Worm (Caenorhabditis elegans) whole organism, L2 larva: ENCODE data around the gene T28F3.5.
A peak's percentile ranks its signal among the peaks of the same experiment; 100 is the strongest.

ENCODE experiments used
- C34F6.9 ChIP-seq: fragments of 150-350 bp; optimal IDR thresholded peaks from 2 replicates; lab custom pipeline; 2014; ENCODE audit warnings: missing biosample characterization, missing genetic modification characterization
- F13H6.1 ChIP-seq: sonication (generic microtip); optimal IDR thresholded peaks from 2 replicates; lab custom pipeline; 2016; ENCODE audit warnings: missing genetic modification characterization, missing compliant biosample characterization
- Y55F3AM.14 ChIP-seq: fragments of 200-800 bp; sonication (Bioruptor generic); optimal IDR thresholded peaks from 2 replicates; lab custom pipeline; 2018; ENCODE audit warnings: mild to moderate bottlenecking, missing genetic modification characterization, missing compliant biosample characterization
- ZK546.5 ChIP-seq: sonication (generic microtip); optimal IDR thresholded peaks from 2 replicates; lab custom pipeline; 2017; ENCODE audit warnings: missing biosample characterization, missing genetic modification characterization
- alr-1 ChIP-seq: fragments of 150-350 bp; optimal IDR thresholded peaks from 2 replicates; lab custom pipeline; 2014; ENCODE audit warnings: missing biosample characterization, missing genetic modification characterization
- ama-1 ChIP-seq: fragments of 150-350 bp; optimal IDR thresholded peaks from 2 replicates; lab custom pipeline; 2018; ENCODE audit warnings: inconsistent platforms
- blmp-1 ChIP-seq: sonication (generic microtip); optimal IDR thresholded peaks from 2 replicates; lab custom pipeline; 2017; ENCODE audit warnings: missing genetic modification characterization, mild to moderate bottlenecking, missing compliant biosample characterization, antibody characterized with exemption, moderate library complexity; ENCODE audit not compliant: insufficient read depth
- ceh-16 ChIP-seq: fragments of 150-350 bp; optimal IDR thresholded peaks from 2 replicates; lab custom pipeline; 2014; ENCODE audit warnings: missing biosample characterization, missing genetic modification characterization
- ceh-82 ChIP-seq: fragments of 150-350 bp; optimal IDR thresholded peaks from 2 replicates; lab custom pipeline; 2014; ENCODE audit warnings: missing biosample characterization, missing genetic modification characterization
- crh-2 ChIP-seq: sonication (generic microtip); optimal IDR thresholded peaks from 2 replicates; lab custom pipeline; 2017; ENCODE audit warnings: missing biosample characterization, missing genetic modification characterization
- elt-3 ChIP-seq: sonication (generic microtip); optimal IDR thresholded peaks from 2 replicates; lab custom pipeline; 2017; ENCODE audit warnings: missing biosample characterization, missing genetic modification characterization
- fos-1 ChIP-seq: fragments of 150-350 bp; optimal IDR thresholded peaks from 2 replicates; lab custom pipeline; 2014; ENCODE audit warnings: missing biosample characterization, missing genetic modification characterization
- lin-11 ChIP-seq: fragments of 150-350 bp; sonication (generic microtip); optimal IDR thresholded peaks from 2 replicates; lab custom pipeline; 2014; ENCODE audit warnings: missing biosample characterization, missing genetic modification characterization, inconsistent platforms, mixed read lengths
- lin-13 ChIP-seq: fragments of 150-350 bp; optimal IDR thresholded peaks from 2 replicates; lab custom pipeline; 2014; ENCODE audit warnings: missing biosample characterization, missing genetic modification reagents, missing genetic modification characterization
- lin-39 ChIP-seq: fragments of 150-350 bp; optimal IDR thresholded peaks from 2 replicates; lab custom pipeline; 2014; ENCODE audit warnings: missing biosample characterization, missing genetic modification reagents, missing genetic modification characterization
- lsy-2 ChIP-seq, 2 experiments: fragments of 150-350 bp in 1 of 2; sonication (generic microtip) in 1 of 2; optimal IDR thresholded peaks; 2 replicates each; lab custom pipeline; 2014 to 2017; ENCODE audit warnings: missing biosample characterization in 2 of 2, missing genetic modification characterization in 2 of 2
- mab-5 ChIP-seq: fragments of 150-350 bp; optimal IDR thresholded peaks from 2 replicates; lab custom pipeline; 2014; ENCODE audit warnings: missing biosample characterization, missing genetic modification characterization
- mbf-1 ChIP-seq: sonication (generic microtip); optimal IDR thresholded peaks from 2 replicates; lab custom pipeline; 2017; ENCODE audit warnings: missing biosample characterization, missing genetic modification characterization
- mdl-1 ChIP-seq, 2 experiments: fragments of 150-350 bp in 1 of 2; sonication (generic microtip) in 1 of 2; optimal IDR thresholded peaks; 2 replicates each; lab custom pipeline; 2017; ENCODE audit warnings: missing biosample characterization in 2 of 2, missing genetic modification characterization in 2 of 2
- nhr-10 ChIP-seq: sonication (generic microtip); optimal IDR thresholded peaks from 2 replicates; lab custom pipeline; 2017; ENCODE audit warnings: missing biosample characterization, missing genetic modification characterization
- nhr-129 ChIP-seq: fragments of 150-350 bp; optimal IDR thresholded peaks from 2 replicates; lab custom pipeline; 2014; ENCODE audit warnings: missing biosample characterization, missing genetic modification characterization
- nhr-21 ChIP-seq: fragments of 150-350 bp; optimal IDR thresholded peaks from 2 replicates; lab custom pipeline; 2014; ENCODE audit warnings: missing biosample characterization, missing genetic modification characterization
- nhr-23 ChIP-seq: fragments of 150-350 bp; optimal IDR thresholded peaks from 2 replicates; lab custom pipeline; 2014; ENCODE audit warnings: missing biosample characterization, missing genetic modification reagents, missing genetic modification characterization
- nhr-237 ChIP-seq: fragments of 150-350 bp; optimal IDR thresholded peaks from 2 replicates; lab custom pipeline; 2014; ENCODE audit warnings: missing biosample characterization, missing genetic modification characterization
- nhr-25 ChIP-seq: fragments of 150-350 bp; sonication (generic microtip); optimal IDR thresholded peaks from 3 replicates; lab custom pipeline; 2014; ENCODE audit warnings: missing biosample characterization, missing genetic modification characterization
- nhr-6 ChIP-seq: fragments of 150-350 bp; optimal IDR thresholded peaks from 2 replicates; lab custom pipeline; 2014; ENCODE audit warnings: missing biosample characterization, missing genetic modification characterization
- nhr-77 ChIP-seq: fragments of 150-350 bp; optimal IDR thresholded peaks from 2 replicates; lab custom pipeline; 2014; ENCODE audit warnings: missing biosample characterization, missing genetic modification characterization
- sem-4 ChIP-seq: fragments of 150-350 bp; optimal IDR thresholded peaks from 2 replicates; lab custom pipeline; 2014; ENCODE audit warnings: missing biosample characterization, missing genetic modification reagents, missing genetic modification characterization
- skn-1 ChIP-seq: sonication (generic microtip); optimal IDR thresholded peaks from 2 replicates; lab custom pipeline; 2017; ENCODE audit warnings: missing biosample characterization, missing genetic modification characterization
- sma-3 ChIP-seq: sonication (generic microtip); optimal IDR thresholded peaks from 2 replicates; lab custom pipeline; 2016; ENCODE audit warnings: missing genetic modification reagents, missing genetic modification characterization, missing compliant biosample characterization
- sma-9 ChIP-seq, 2 experiments: fragments of 150-350 bp in 1 of 2; sonication (generic microtip) in 1 of 2; optimal IDR thresholded peaks; 2 replicates each; lab custom pipeline; 2014 to 2016; ENCODE audit warnings: missing genetic modification characterization in 2 of 2, mild to moderate bottlenecking in 1 of 2, missing biosample characterization in 1 of 2, missing compliant biosample characterization in 1 of 2, missing genetic modification reagents in 1 of 2, moderate library complexity in 1 of 2
- snpc-4 ChIP-seq: fragments of 150-350 bp; optimal IDR thresholded peaks from 2 replicates; lab custom pipeline; 2014; ENCODE audit warnings: missing biosample characterization, missing genetic modification characterization
- unc-39 ChIP-seq: fragments of 150-350 bp; optimal IDR thresholded peaks from 2 replicates; lab custom pipeline; 2014; ENCODE audit warnings: missing biosample characterization, missing genetic modification characterization
- unc-55 ChIP-seq: fragments of 150-350 bp; sonication (generic microtip); optimal IDR thresholded peaks from 3 replicates; lab custom pipeline; 2014; ENCODE audit warnings: missing biosample characterization, missing genetic modification reagents, missing genetic modification characterization
- unc-62 ChIP-seq: fragments of 150-350 bp; optimal IDR thresholded peaks from 2 replicates; lab custom pipeline; 2014; ENCODE audit warnings: missing biosample characterization, missing genetic modification reagents, missing genetic modification characterization
- zag-1 ChIP-seq: fragments of 150-350 bp; optimal IDR thresholded peaks from 2 replicates; lab custom pipeline; 2014; ENCODE audit warnings: missing biosample characterization, missing genetic modification characterization
- ztf-1 ChIP-seq: fragments of 200-800 bp; sonication (Bioruptor generic); conservative IDR thresholded peaks from 2 replicates; pipeline ENCODE4 v1.3.6; 2022; ENCODE audit warnings: missing genetic modification characterization, missing compliant biosample characterization
- ztf-11 ChIP-seq: sonication (generic microtip); optimal IDR thresholded peaks from 2 replicates; lab custom pipeline; 2017; ENCODE audit warnings: missing biosample characterization, missing genetic modification characterization
- ztf-4 ChIP-seq: fragments of 150-350 bp; optimal IDR thresholded peaks from 2 replicates; lab custom pipeline; 2014; ENCODE audit warnings: missing biosample characterization, missing genetic modification characterization

The T28F3.5 gene

DNA sequence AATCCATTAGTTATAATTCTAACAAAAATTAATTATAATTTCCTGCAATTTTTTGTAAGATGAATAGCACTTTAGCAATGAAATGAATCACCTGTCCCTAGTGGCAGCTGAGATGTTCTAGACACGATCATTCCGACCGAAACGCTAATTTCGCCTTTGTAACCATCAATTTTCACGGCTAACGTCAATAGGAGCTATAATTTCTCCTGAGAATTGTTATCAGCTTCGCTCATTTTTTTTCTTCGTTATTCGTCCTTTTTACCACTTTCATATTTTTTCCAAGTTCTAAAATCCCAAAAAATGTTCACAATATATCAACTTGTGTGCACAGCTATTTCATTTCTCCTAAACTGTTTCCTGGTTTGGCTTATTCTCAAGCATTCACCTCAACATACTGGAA is 29.3 kb upstream of the T28F3.5 start, which contains the start of gene str-187:
Gene str-187 (plus strand): TSS at position 301 of the 400 bp plus-strand sequence.
- TF ChIP-seq elt-3 (tag; lab: Kevin White, UChicago), result no peak
- TF ChIP-seq skn-1 (tag; lab: Kevin White, UChicago), result no peak
- TF ChIP-seq unc-62 (GFP tag; lab: Kevin White, UChicago), result no peak
- no peak for TF ChIP-seq nhr-25 (tag; lab: Kevin White, UChicago)
- no peak for TF ChIP-seq ztf-1 (GFP tag; lab: Robert Waterston, UW)
- no peak for TF ChIP-seq ztf-4 (tag; lab: Kevin White, UChicago)
- TF ChIP-seq ztf-11 (tag; lab: Kevin White, UChicago), result no peak
- no peak for TF ChIP-seq unc-39 (tag; lab: Kevin White, UChicago)
- TF ChIP-seq alr-1, result no peak
- TF ChIP-seq lin-39 (tag; lab: Kevin White, UChicago), result no peak
- no peak for TF ChIP-seq nhr-21 (tag; lab: Kevin White, UChicago)
- TF ChIP-seq sem-4, result no peak
- no peak for TF ChIP-seq ama-1 (lab: Kevin White, UChicago)

DNA sequence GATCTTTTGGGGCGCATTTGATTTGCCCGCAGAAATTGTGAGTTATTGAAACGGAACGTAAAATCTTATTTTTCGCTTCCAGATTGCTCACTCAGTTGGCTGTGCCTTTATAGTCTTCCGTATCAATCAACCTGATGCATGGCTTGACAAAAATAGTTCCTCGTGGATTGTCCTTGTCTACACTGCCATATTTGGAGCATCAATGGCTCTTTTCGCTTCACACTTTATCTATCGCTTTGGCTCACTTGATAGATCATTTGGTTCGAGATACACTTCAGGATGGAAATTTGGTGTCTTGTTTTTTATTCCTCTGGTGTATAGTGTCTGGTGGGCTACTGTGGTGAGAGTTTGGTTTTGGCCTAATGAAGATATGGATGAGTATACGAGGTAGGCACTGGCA is 28.9 kb upstream of the T28F3.5 start:
- TF ChIP-seq nhr-10 (tag; lab: Kevin White, UChicago), result no peak
- TF ChIP-seq nhr-6 (tag; lab: Kevin White, UChicago), result no peak
- TF ChIP-seq ztf-11 (tag; lab: Kevin White, UChicago), result no peak
- TF ChIP-seq lin-13 (GFP tag; lab: Kevin White, UChicago), result no peak
- no peak for TF ChIP-seq lin-11 (tag; lab: Kevin White, UChicago)
- TF ChIP-seq ceh-82, result no peak
- no peak for TF ChIP-seq nhr-237 (tag; lab: Kevin White, UChicago)
- TF ChIP-seq zag-1, result no peak
- no peak for TF ChIP-seq crh-2
- no peak for TF ChIP-seq blmp-1 (tag; lab: Kevin White, UChicago)
- TF ChIP-seq alr-1, result no peak
- no peak for TF ChIP-seq unc-39 (tag; lab: Kevin White, UChicago)
- no peak for TF ChIP-seq mbf-1 (tag; lab: Kevin White, UChicago)
- TF ChIP-seq ztf-1 (GFP tag; lab: Robert Waterston, UW), result no peak
- TF ChIP-seq nhr-77 (tag; lab: Kevin White, UChicago), result no peak
- no peak for TF ChIP-seq sma-3

DNA sequence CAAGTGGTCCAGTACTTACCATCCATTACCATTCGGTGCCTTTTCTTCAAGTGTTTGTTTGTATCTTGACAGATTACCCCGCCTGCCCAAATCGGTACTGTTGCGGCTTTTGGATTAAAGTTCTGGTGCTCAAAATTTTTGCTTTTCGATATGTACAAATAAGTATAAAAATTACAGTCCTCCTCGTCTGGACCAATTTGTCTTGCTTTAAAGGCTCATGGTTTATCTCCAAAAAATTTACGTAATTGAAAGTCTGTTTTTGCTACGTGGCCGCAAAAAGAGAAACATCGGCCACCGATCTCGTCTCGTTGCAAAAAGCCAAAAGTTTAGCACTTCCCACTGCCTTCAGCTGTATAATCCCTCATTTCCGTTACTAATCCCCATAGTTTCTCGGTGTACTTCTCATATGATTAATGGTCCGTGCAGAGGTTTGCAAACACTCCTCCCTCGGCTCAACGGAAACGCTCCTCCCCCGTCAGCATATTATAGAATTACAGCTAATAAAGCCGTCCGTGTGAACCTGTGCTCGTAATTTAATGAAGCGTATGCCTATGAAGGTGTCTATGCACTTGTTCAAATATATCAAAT is 27.2 kb upstream of the T28F3.5 start:
- TF ChIP-seq mab-5 (peak; percentile 27), unc-39 (tag; lab: Kevin White, UChicago) (no peak), fos-1 (no peak), unc-55 (GFP tag; lab: Kevin White, UChicago) (peak; percentile 70), nhr-21 (tag; lab: Kevin White, UChicago) (no peak), ceh-82 (no peak)

DNA sequence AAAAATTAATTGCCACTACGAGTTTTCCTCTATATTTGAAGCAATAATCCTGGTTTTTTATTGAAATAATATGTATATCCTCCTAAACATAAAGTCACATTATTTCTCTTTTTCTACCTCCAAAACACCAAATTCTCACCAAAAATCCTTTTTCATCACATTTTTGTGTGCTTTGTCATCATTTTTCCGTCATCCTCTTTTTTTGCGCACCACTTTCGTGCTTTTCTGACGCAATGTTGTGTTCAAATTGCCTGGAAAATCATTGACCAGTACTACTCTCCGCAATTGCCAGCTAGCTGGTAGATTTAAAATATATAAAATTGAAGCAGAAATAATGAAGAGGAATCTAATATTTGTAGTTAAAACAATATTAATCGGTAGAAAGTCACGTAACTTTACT is 26.5 kb upstream of the T28F3.5 start:
- no peak for TF ChIP-seq mab-5

DNA sequence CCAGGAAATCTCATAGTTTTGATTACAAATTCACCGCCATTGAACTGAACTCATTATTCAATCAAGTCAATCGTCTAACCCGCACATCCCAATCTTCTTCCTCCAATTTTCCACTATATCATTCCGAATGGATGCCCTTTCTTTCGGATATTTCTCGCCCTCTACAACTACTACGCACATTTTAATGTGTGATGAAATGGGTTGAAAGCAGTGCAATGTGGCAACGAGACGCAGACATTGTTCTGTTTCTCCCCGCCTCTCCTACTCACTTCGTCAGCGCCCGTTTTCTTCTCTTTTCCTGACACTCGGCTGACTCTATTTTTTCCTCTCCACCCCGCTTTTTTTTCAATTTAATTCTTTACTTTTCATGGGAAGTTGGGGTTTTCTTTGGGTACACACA is 26.0 kb upstream of the T28F3.5 start:
- TF ChIP-seq unc-39 (tag; lab: Kevin White, UChicago), result no peak
- peak in 1 of 2 experiments; percentile 51 for TF ChIP-seq lsy-2 (tag; optimal IDR thresholded peaks at IDR 0.05; lab: Kevin White, UChicago)
- peak; percentile 41 for TF ChIP-seq ama-1 (lab: Kevin White, UChicago)
- peak; percentile 62 for TF ChIP-seq mab-5
- TF ChIP-seq F13H6.1, result peak; percentile 24
- TF ChIP-seq zag-1, result peak; percentile 5
- TF ChIP-seq nhr-237 (tag; lab: Kevin White, UChicago), result no peak
- peak; percentile 56 for TF ChIP-seq unc-55 (GFP tag; lab: Kevin White, UChicago)
- TF ChIP-seq ztf-11 (tag; lab: Kevin White, UChicago), result no peak
- peak; percentile 73 for TF ChIP-seq C34F6.9
- TF ChIP-seq mdl-1 (tag; optimal IDR thresholded peaks at IDR 0.05; lab: Kevin White, UChicago), result no peak
- TF ChIP-seq elt-3 (tag; lab: Kevin White, UChicago), result no peak
- TF ChIP-seq sma-9 (GFP tag; optimal IDR thresholded peaks at IDR 0.05; lab: Kevin White, UChicago), result peak; percentile 45
- TF ChIP-seq sma-9 (tag; optimal IDR thresholded peaks at IDR 0.05; lab: Kevin White, UChicago), result no peak
- peak; percentile 65 for TF ChIP-seq sem-4
- peak; percentile 87 for TF ChIP-seq nhr-129 (tag; lab: Kevin White, UChicago)
- no peak for TF ChIP-seq Y55F3AM.14 (GFP tag; lab: Kevin White, UChicago)
- peak; percentile 80 for TF ChIP-seq crh-2
- no peak for TF ChIP-seq nhr-23 (tag; lab: Kevin White, UChicago)
- TF ChIP-seq ceh-16 (tag; lab: Kevin White, UChicago), result no peak
- TF ChIP-seq lin-13 (GFP tag; lab: Kevin White, UChicago), result peak; percentile 8
- TF ChIP-seq fos-1, result peak; percentile 62
- no peak for TF ChIP-seq ZK546.5 (tag; lab: Kevin White, UChicago)
- peak; percentile 10 for TF ChIP-seq snpc-4 (tag; lab: Kevin White, UChicago)
- no peak for TF ChIP-seq sma-3
